Worm (Caenorhabditis elegans) whole organism, mixed stage, embryonic: ENCODE data around the gene aco-2.

ENCODE experiments used
- M03D4.4 ChIP-seq: sonication (generic microtip); optimal IDR thresholded peaks from 2 replicates; lab custom pipeline; 2017; ENCODE audit warnings: mild to moderate bottlenecking, missing genetic modification characterization, missing compliant biosample characterization
- bed-3 ChIP-seq: fragments of 200-800 bp; sonication (Bioruptor generic); optimal IDR thresholded peaks from 3 replicates; lab custom pipeline; 2018; ENCODE audit warnings: mild to moderate bottlenecking, missing genetic modification characterization, moderate library complexity, missing compliant biosample characterization
- blmp-1 ChIP-seq: fragments of 150-350 bp; optimal IDR thresholded peaks from 2 replicates; lab custom pipeline; 2014; ENCODE audit warnings: missing biosample characterization, missing genetic modification characterization
- ceh-43 ChIP-seq: fragments of 200-800 bp; sonication (Bioruptor generic); optimal IDR thresholded peaks from 2 replicates; lab custom pipeline; 2018; ENCODE audit warnings: mild to moderate bottlenecking, missing genetic modification characterization, moderate library complexity, missing compliant biosample characterization
- ceh-83 ChIP-seq: fragments of 200-800 bp; sonication (Bioruptor generic); optimal IDR thresholded peaks from 2 replicates; lab custom pipeline; 2018; ENCODE audit warnings: mild to moderate bottlenecking, missing genetic modification characterization, missing compliant biosample characterization
- ces-1 ChIP-seq: fragments of 150-350 bp; optimal IDR thresholded peaks from 2 replicates; lab custom pipeline; 2014; ENCODE audit warnings: missing biosample characterization, missing genetic modification reagents, missing genetic modification characterization
- cnd-1 ChIP-seq: fragments of 200-800 bp; sonication (Bioruptor generic); optimal IDR thresholded peaks from 2 replicates; lab custom pipeline; 2018; ENCODE audit warnings: mild to moderate bottlenecking, missing genetic modification characterization, missing compliant biosample characterization
- drap-1 ChIP-seq: fragments of 200-800 bp; sonication (Bioruptor generic); optimal IDR thresholded peaks from 3 replicates; lab custom pipeline; 2018; ENCODE audit warnings: mild to moderate bottlenecking, missing genetic modification characterization, missing compliant biosample characterization
- elt-1 ChIP-seq: sonication (generic microtip); optimal IDR thresholded peaks from 2 replicates; lab custom pipeline; 2017; ENCODE audit warnings: missing genetic modification characterization, mild to moderate bottlenecking, missing compliant biosample characterization, antibody characterized with exemption, moderate library complexity, borderline replicate concordance; ENCODE audit not compliant: insufficient read depth
- elt-3 ChIP-seq: fragments of 150-350 bp; optimal IDR thresholded peaks from 2 replicates; lab custom pipeline; 2014; ENCODE audit warnings: missing biosample characterization, missing genetic modification characterization
- flh-1 ChIP-seq: fragments of 200-800 bp; sonication (Bioruptor generic); optimal IDR thresholded peaks from 2 replicates; lab custom pipeline; 2018; ENCODE audit warnings: mild to moderate bottlenecking, missing genetic modification characterization, moderate library complexity, missing compliant biosample characterization
- ham-2 ChIP-seq: fragments of 200-800 bp; sonication (Bioruptor generic); optimal IDR thresholded peaks from 2 replicates; lab custom pipeline; 2018; ENCODE audit warnings: mild to moderate bottlenecking, missing genetic modification characterization, missing compliant biosample characterization
- hlh-1 ChIP-seq: fragments of 150-350 bp; optimal IDR thresholded peaks from 2 replicates; lab custom pipeline; 2014; ENCODE audit warnings: missing biosample characterization, missing genetic modification reagents, missing genetic modification characterization
- lin-13 ChIP-seq: fragments of 150-350 bp; optimal IDR thresholded peaks from 2 replicates; lab custom pipeline; 2014; ENCODE audit warnings: missing biosample characterization, missing genetic modification characterization
- lin-32 ChIP-seq: fragments of 200-800 bp; sonication (Bioruptor generic); optimal IDR thresholded peaks from 2 replicates; lab custom pipeline; 2018; ENCODE audit warnings: mild to moderate bottlenecking, missing genetic modification characterization, missing compliant biosample characterization
- lsy-2 ChIP-seq: fragments of 150-350 bp; optimal IDR thresholded peaks from 2 replicates; lab custom pipeline; 2014; ENCODE audit warnings: missing biosample characterization, missing genetic modification characterization
- mep-1 ChIP-seq: fragments of 150-350 bp; optimal IDR thresholded peaks from 2 replicates; lab custom pipeline; 2017; ENCODE audit warnings: missing biosample characterization, missing genetic modification reagents, missing genetic modification characterization, inconsistent platforms
- mls-2 ChIP-seq: sonication (generic microtip); optimal IDR thresholded peaks from 2 replicates; lab custom pipeline; 2016; ENCODE audit warnings: mild to moderate bottlenecking, missing genetic modification characterization, moderate library complexity, missing compliant biosample characterization
- nhr-12 ChIP-seq: fragments of 150-350 bp; optimal IDR thresholded peaks from 2 replicates; lab custom pipeline; 2014; ENCODE audit warnings: missing biosample characterization, missing genetic modification characterization
- nhr-237 ChIP-seq: fragments of 150-350 bp; optimal IDR thresholded peaks from 2 replicates; lab custom pipeline; 2014; ENCODE audit warnings: missing biosample characterization, missing genetic modification characterization
- nhr-28 ChIP-seq: fragments of 150-350 bp; optimal IDR thresholded peaks from 2 replicates; lab custom pipeline; 2014; ENCODE audit warnings: missing biosample characterization, missing genetic modification characterization
- pha-4 ChIP-seq: fragments of 150-350 bp; optimal IDR thresholded peaks from 2 replicates; lab custom pipeline; 2018; ENCODE audit warnings: missing biosample characterization, missing genetic modification reagents, missing genetic modification characterization
- snpc-4 ChIP-seq: fragments of 150-350 bp; optimal IDR thresholded peaks from 2 replicates; lab custom pipeline; 2014; ENCODE audit warnings: missing biosample characterization, missing genetic modification characterization
- tbx-8 ChIP-seq: fragments of 200-800 bp; sonication (Bioruptor generic); optimal IDR thresholded peaks from 2 replicates; lab custom pipeline; 2018; ENCODE audit warnings: mild to moderate bottlenecking, missing genetic modification characterization, moderate library complexity, missing compliant biosample characterization
- unc-120 ChIP-seq: sonication (generic microtip); optimal IDR thresholded peaks from 2 replicates; lab custom pipeline; 2017; ENCODE audit warnings: missing genetic modification characterization, missing compliant biosample characterization; ENCODE audit not compliant: poor library complexity, severe bottlenecking
- unc-39 ChIP-seq: fragments of 150-350 bp; optimal IDR thresholded peaks from 2 replicates; lab custom pipeline; 2014; ENCODE audit warnings: missing biosample characterization, missing genetic modification characterization
- unc-62 ChIP-seq: fragments of 150-350 bp; optimal IDR thresholded peaks from 2 replicates; lab custom pipeline; 2014; ENCODE audit warnings: missing biosample characterization, missing genetic modification reagents, missing genetic modification characterization
- zip-8 ChIP-seq: fragments of 150-350 bp; optimal IDR thresholded peaks from 2 replicates; lab custom pipeline; 2014; ENCODE audit warnings: missing biosample characterization, missing genetic modification characterization
- ztf-11 ChIP-seq: fragments of 150-350 bp; optimal IDR thresholded peaks from 2 replicates; lab custom pipeline; 2014; ENCODE audit warnings: missing biosample characterization, missing genetic modification characterization

aco-2 gene

DNA sequence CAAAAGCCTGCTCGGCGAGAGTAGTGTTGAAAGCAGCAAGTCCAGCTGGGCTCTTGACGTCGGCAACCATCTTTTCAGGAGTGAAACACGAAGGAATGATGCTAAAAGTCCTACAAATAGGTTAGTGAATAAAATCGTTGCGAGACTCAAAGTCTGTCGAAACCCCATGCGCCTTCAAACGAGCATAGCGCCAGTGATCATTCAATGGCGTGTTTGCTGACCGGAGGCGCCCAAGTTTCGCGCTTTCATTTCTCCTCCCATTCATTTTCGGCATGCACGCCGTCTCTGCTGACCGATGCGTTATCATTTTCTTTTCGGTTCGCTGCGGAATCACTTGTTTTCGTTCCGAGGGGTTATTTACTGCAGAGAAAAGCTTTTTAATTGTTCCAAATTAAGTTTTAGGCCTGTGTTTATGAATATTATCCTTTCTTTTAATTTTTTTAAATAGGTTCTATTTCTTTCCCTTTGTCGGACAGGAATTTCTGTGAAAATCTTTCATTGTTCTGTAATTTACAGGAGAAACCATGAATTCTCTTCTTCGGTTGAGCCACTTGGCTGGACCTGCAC is at the start of gene aco-2, which contains the start of gene eef-1B.1:
TSS of gene aco-2 (plus strand) at position 517 of the 567 bp plus-strand sequence.
TSS of gene eef-1B.1 (minus strand) at position 186 of the 567 bp plus-strand sequence.
- TF ChIP-seq mep-1 (tag; lab: Kevin White, UChicago) (peak; percentile 30), unc-39 (tag; lab: Kevin White, UChicago) (no peak), mls-2 (tag; lab: Kevin White, UChicago) (no peak), unc-62 (GFP tag; lab: Kevin White, UChicago) (peak; percentile 6), pha-4 (tag; lab: Kevin White, UChicago) (peak; percentile 67), drap-1 (GFP tag; lab: Kevin White, UChicago) (peak; percentile 22), ztf-11 (no peak), cnd-1 (tag; lab: Kevin White, UChicago) (no peak), lin-13 (tag; lab: Kevin White, UChicago) (peak; percentile 43), nhr-237 (tag; lab: Kevin White, UChicago) (peak; percentile 28), lsy-2 (tag; lab: Kevin White, UChicago) (peak; percentile 80), hlh-1 (tag; lab: Kevin White, UChicago) (peak; percentile 28), ces-1 (GFP tag; lab: Kevin White, UChicago) (peak; percentile 33)

DNA sequence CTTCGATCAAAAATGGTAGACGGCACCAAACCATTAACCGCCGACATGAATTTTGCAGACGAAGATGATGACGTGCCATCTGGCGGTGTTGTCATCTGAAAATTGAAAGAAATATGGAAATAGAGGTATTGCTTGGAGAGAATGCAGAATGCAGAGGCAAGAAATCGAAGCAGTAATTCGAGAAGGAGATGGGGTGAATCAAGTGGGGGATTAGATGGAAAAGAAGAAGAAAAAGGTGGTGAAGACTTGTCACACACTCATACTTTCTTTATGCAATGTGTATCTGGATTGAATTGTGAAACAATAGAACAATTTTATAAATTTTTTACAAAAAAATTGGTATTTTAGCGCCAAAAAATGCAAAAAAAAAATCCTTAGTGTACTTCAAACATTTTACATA is 48.7 kb upstream of the aco-2 start, which contains the start of gene tag-250:
TSS of gene tag-250 (minus strand) at position 101 of the 400 bp plus-strand sequence.
- TF ChIP-seq pha-4 (tag; lab: Kevin White, UChicago), result no peak
- no peak for TF ChIP-seq snpc-4 (tag; lab: Kevin White, UChicago)
- TF ChIP-seq elt-1 (tag; lab: Kevin White, UChicago), result no peak
- no peak for TF ChIP-seq unc-120

DNA sequence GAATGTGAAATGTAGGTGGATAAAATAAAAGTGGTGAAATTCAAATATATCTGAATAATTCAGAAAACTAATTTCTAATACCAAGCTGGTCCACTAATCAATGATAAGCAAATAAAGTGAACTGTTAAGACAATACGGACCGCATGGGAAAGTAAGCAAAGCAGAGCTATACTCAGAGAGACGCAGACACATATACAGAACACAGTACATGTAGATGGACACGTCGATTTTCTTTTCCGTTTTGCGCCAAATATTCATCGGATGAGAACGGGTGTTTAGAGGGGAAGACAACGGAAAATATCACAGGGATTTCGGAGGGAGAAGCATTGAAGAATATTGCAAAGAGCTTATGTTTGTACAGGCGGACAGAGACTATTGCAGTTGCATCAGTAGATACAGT is 47.5 kb upstream of the aco-2 start:
- TF ChIP-seq unc-62 (GFP tag; lab: Kevin White, UChicago) (no peak), lsy-2 (tag; lab: Kevin White, UChicago) (peak; percentile 2), nhr-28 (no peak), zip-8 (no peak), unc-39 (tag; lab: Kevin White, UChicago) (no peak), ham-2 (peak; percentile 78), blmp-1 (tag; lab: Kevin White, UChicago) (no peak), nhr-237 (tag; lab: Kevin White, UChicago) (peak; percentile 24), pha-4 (tag; lab: Kevin White, UChicago) (peak; percentile 34), ceh-83 (GFP tag; lab: Kevin White, UChicago) (no peak)

DNA sequence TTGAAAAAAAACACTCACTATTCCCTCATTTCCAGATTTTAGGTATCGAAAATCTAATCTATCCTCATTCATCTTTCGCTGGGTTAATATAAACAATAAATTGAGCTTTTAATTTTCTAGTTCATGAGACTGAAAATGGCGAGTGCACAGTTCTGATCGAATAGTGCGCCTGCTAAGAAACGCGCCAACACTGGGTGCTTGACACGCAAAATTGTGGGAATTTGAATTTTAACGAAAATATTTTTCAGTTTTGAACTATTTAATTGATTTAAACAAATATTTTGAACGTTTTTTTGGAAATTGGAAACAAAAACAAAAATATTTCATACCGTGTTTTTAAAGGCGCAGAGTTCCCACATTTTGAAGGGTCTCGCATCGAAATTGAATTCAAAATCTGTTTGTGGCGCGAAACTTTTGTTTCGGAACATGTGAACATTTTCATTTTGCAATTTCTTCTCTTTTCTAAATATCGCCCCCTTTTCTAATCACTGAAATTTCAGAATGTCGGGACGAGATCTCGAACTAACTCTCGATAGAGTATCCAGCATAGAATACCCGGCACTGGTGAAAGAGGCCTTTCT is 44.9 kb upstream of the aco-2 start, which contains the start of the genes C29E4.13 and npp-15:
TSS of gene C29E4.13 (minus strand) at position 169 of the 581 bp plus-strand sequence.
TSS of gene npp-15 (plus strand) at position 495 of the 581 bp plus-strand sequence.
- TF ChIP-seq lin-32 (GFP tag; lab: Kevin White, UChicago) (no peak), drap-1 (GFP tag; lab: Kevin White, UChicago) (no peak), lsy-2 (tag; lab: Kevin White, UChicago) (peak; percentile 34), mep-1 (tag; lab: Kevin White, UChicago) (no peak), M03D4.4 (no peak), ces-1 (GFP tag; lab: Kevin White, UChicago) (no peak), nhr-237 (tag; lab: Kevin White, UChicago) (peak; percentile 16)

DNA sequence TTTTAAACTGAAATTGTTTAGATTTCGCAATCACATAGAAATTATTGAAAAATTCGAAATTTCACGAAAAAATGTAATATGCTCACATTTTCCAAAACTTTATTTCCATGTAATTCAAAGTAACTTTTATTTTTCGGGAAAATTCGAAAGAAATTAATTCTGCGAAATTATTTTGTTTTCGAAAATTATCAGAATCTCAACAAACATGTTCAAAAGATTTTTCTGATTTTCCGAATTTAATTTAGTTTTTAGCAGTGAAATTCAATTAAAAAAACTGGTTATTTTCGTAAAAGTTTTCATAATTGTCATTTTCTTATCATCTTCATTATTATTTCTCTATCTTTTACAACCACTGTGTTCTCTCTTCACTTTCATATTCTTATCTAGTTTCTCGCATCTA is 40.3 kb upstream of the aco-2 start, which contains the start of gene ran-2:
TSS of gene ran-2 (plus strand) at position 301 of the 400 bp plus-strand sequence.
- TF ChIP-seq elt-1 (tag; lab: Kevin White, UChicago) (no peak), unc-39 (tag; lab: Kevin White, UChicago) (no peak), hlh-1 (tag; lab: Kevin White, UChicago) (no peak), ces-1 (GFP tag; lab: Kevin White, UChicago) (no peak), mep-1 (tag; lab: Kevin White, UChicago) (no peak), ceh-83 (GFP tag; lab: Kevin White, UChicago) (no peak)
- TF ChIP-seq, all 35 proteins: peak for 0

DNA sequence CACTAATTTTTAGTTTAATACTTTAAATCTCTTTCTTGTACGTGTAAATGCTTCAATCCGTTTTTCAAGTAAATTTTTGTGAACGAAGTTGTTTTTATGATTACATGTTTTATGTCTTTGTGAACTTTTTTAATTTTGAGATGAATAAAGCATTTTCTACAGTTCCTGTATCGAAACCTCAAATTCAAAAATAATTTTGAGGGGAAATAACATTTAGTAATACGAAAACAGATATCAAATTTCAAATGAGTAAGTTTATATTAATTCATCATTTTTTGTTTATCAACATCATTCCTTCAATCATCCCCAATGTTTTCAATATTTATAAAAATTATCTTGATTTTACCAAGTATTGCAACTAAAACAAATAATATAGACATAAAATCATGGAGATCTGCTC is 36.0 kb upstream of the aco-2 start, which contains the start of gene C29E4.10:
TSS of gene C29E4.10 (plus strand) at position 301 of the 400 bp plus-strand sequence.
- TF ChIP-seq nhr-12, result no peak
- no peak for TF ChIP-seq unc-39 (tag; lab: Kevin White, UChicago)
- TF ChIP-seq flh-1 (GFP tag; lab: Kevin White, UChicago), result no peak
- no peak for TF ChIP-seq elt-3 (tag; lab: Kevin White, UChicago)
- TF ChIP-seq ztf-11, result no peak
- TF ChIP-seq blmp-1 (tag; lab: Kevin White, UChicago), result no peak
- TF ChIP-seq tbx-8 (GFP tag; lab: Kevin White, UChicago), result no peak
- TF ChIP-seq lin-13 (tag; lab: Kevin White, UChicago), result no peak
- TF ChIP-seq bed-3 (GFP tag; lab: Kevin White, UChicago), result no peak
- no peak for TF ChIP-seq ceh-43 (GFP tag; lab: Kevin White, UChicago)
